Fruit fly (Drosophila melanogaster) whole organism: ENCODE measurements around the gene Nepl13.

Source experiments
- CG8478 ChIP-seq: fragments of >200 bp; optimal IDR thresholded peaks from 2 replicates; lab custom pipeline; 2018; ENCODE audit warnings: inconsistent platforms
- Dll ChIP-seq: fragments of >200 bp; optimal IDR thresholded peaks from 2 replicates; lab custom pipeline; 2017
- EcR ChIP-seq, 2 experiments: fragments of >200 bp; optimal IDR thresholded peaks; 2 replicates each; lab custom pipeline; 2017; ENCODE audit warnings: missing biosample characterization in 2 of 2, missing genetic modification characterization in 2 of 2, missing genetic modification reagents in 2 of 2
- pan ChIP-seq: fragments of >200 bp; optimal IDR thresholded peaks from 2 replicates; lab custom pipeline; 2017

DNA sequence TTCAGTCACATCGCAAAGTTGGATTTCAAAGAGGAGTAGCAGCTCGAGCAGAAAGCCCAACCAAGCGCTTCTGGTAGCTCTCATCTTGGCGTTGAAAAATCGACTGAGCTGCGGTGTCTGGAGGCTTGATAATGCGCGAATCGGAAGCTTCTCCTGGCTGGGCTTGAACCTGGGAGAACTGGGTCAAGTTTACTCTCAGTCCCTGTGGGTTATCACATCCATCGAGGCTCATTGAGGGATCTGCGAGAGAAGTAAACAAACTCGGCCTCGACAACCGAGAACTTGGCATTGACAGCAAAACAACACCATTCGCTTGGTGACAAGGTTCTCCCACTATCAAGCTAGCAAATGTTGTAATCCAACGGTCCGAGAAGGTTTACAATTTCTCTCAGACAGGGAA lies at the start of gene Nepl13:
- TF ChIP-seq CG8478 (lab: Kevin White, UChicago) (no peak), EcR (GFP tag; optimal IDR thresholded peaks at IDR 0.05; lab: Kevin White, UChicago) (no peak), pan (no peak), Dll (lab: Kevin White, UChicago) (no peak)
